Fruit fly (Drosophila melanogaster) whole organism, adult: ENCODE measurements around the gene Jarid2.

Source experiments
- CG11617 ChIP-seq: fragments of 200-800 bp; sonication (Bioruptor generic); optimal IDR thresholded peaks from 2 replicates; lab custom pipeline; 2017; ENCODE audit warnings: mild to moderate bottlenecking, missing biosample characterization, missing genetic modification reagents, missing genetic modification characterization
- CG12768 ChIP-seq: fragments of 200-800 bp; sonication (Bioruptor generic); optimal IDR thresholded peaks from 2 replicates; lab custom pipeline; 2017; ENCODE audit warnings: missing biosample characterization, missing genetic modification characterization, mild to moderate bottlenecking, moderate library complexity, missing genetic modification reagents
- CG14711 ChIP-seq: fragments of 200-800 bp; sonication (Bioruptor generic); optimal IDR thresholded peaks from 2 replicates; lab custom pipeline; 2018; ENCODE audit warnings: missing biosample characterization, mild to moderate bottlenecking, missing genetic modification characterization, moderate library complexity
- CG1620 ChIP-seq: fragments of 200-800 bp; sonication (Bioruptor generic); optimal IDR thresholded peaks from 2 replicates; lab custom pipeline; 2016; ENCODE audit warnings: missing biosample characterization, missing genetic modification characterization
- CG33017 ChIP-seq: fragments of 200-800 bp; sonication (Bioruptor generic); optimal IDR thresholded peaks from 2 replicates; lab custom pipeline; 2018; ENCODE audit warnings: missing biosample characterization, mild to moderate bottlenecking, missing genetic modification characterization, moderate library complexity
- CG5204 ChIP-seq: fragments of 200-800 bp; sonication (Bioruptor generic); optimal IDR thresholded peaks from 2 replicates; lab custom pipeline; 2016; ENCODE audit warnings: missing biosample characterization, missing genetic modification characterization
- CG7045 ChIP-seq: fragments of 200-800 bp; sonication (Bioruptor generic); optimal IDR thresholded peaks from 2 replicates; lab custom pipeline; 2017; ENCODE audit warnings: missing biosample characterization, mild to moderate bottlenecking, missing genetic modification characterization
- CG7101 ChIP-seq: fragments of 200-800 bp; sonication (Bioruptor generic); optimal IDR thresholded peaks from 2 replicates; lab custom pipeline; 2018; ENCODE audit warnings: missing biosample characterization, mild to moderate bottlenecking, missing genetic modification characterization, moderate library complexity
- Clk ChIP-seq: fragments of 200-800 bp; sonication (Bioruptor generic); optimal IDR thresholded peaks from 2 replicates; lab custom pipeline; 2017; ENCODE audit warnings: missing biosample characterization, missing genetic modification characterization
- Crg-1 ChIP-seq: fragments of 200-800 bp; sonication (Bioruptor generic); optimal IDR thresholded peaks from 2 replicates; lab custom pipeline; 2016; ENCODE audit warnings: missing biosample characterization, missing genetic modification characterization
- Hr96 ChIP-seq: fragments of 200-800 bp; sonication (Bioruptor generic); optimal IDR thresholded peaks from 2 replicates; lab custom pipeline; 2016; ENCODE audit warnings: missing biosample characterization, missing genetic modification characterization
- Mnt ChIP-seq: fragments of 200-800 bp; sonication (Bioruptor generic); optimal IDR thresholded peaks from 2 replicates; lab custom pipeline; 2016; ENCODE audit warnings: missing biosample characterization, mild to moderate bottlenecking, missing genetic modification characterization
- bab1 ChIP-seq: fragments of 200-800 bp; sonication (Bioruptor generic); optimal IDR thresholded peaks from 3 replicates; lab custom pipeline; 2019; ENCODE audit warnings: missing biosample characterization, mild to moderate bottlenecking, missing genetic modification characterization, moderate library complexity
- cic ChIP-seq: fragments of 200-800 bp; sonication (Bioruptor generic); optimal IDR thresholded peaks from 2 replicates; lab custom pipeline; 2017; ENCODE audit warnings: missing biosample characterization, mild to moderate bottlenecking, missing genetic modification characterization, moderate library complexity
- cnc ChIP-seq, 2 experiments: fragments of >200 bp; optimal IDR thresholded peaks; 2 replicates each; lab custom pipeline; 2017
- kay ChIP-seq: fragments of 200-800 bp; sonication (Bioruptor generic); peaks from one replicate; lab custom pipeline; 2016; ENCODE audit warnings: missing biosample characterization, missing genetic modification characterization, borderline replicate concordance
- ovo ChIP-seq: fragments of 200-800 bp; sonication (Bioruptor generic); optimal IDR thresholded peaks from 2 replicates; lab custom pipeline; 2016; ENCODE audit warnings: missing biosample characterization, missing genetic modification characterization
- pad ChIP-seq: fragments of 200-800 bp; sonication (Bioruptor generic); optimal IDR thresholded peaks from 3 replicates; lab custom pipeline; 2017; ENCODE audit warnings: missing biosample characterization, missing genetic modification characterization, mild to moderate bottlenecking, moderate library complexity, missing genetic modification reagents
- tj ChIP-seq: fragments of 200-800 bp; sonication (Bioruptor generic); optimal IDR thresholded peaks from 3 replicates; lab custom pipeline; 2017; ENCODE audit warnings: missing biosample characterization, mild to moderate bottlenecking, missing genetic modification characterization, moderate library complexity
- toe ChIP-seq: fragments of 200-800 bp; sonication (Bioruptor generic); optimal IDR thresholded peaks from 2 replicates; lab custom pipeline; 2016; ENCODE audit warnings: missing biosample characterization, missing genetic modification characterization

Jarid2 gene

DNA sequence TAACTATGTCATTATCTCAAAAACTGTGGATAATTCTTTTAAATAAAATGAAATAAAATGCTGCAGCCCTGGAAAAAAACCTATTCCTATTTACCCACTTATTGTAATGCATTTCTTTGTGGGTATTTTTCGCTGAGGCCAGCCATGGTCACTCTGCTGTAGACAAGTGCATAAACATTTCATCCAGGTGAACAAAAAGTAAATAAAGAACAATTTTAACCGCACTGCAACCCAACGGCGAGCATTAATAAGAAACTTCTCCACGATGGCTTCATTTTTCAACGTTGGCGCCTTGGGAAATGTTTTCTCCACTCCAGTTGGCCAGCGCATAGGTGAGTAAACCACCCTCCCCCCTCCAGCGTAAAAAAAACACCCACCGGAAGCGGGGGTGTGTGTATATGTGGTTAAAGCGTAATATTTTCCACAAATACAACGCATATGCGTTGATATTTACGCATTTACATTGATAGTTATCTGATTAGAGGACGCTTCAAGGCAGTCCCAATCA, 30.1 kb upstream of the Jarid2 start, which contains the start of gene CG3529:
CG3529 (plus strand) TSS at position 134 of the 508 bp plus-strand sequence.
- TF ChIP-seq kay (no peak), CG14711 (tag; lab: Kevin White, UChicago) (peak; percentile 45), CG33017 (tag; lab: Kevin White, UChicago) (peak; percentile 29), Clk (GFP tag; lab: Kevin White, UChicago) (no peak), Mnt (peak; percentile 51), CG7101 (tag; lab: Kevin White, UChicago) (peak; percentile 30), tj (no peak), CG5204 (GFP tag; lab: Kevin White, UChicago) (no peak), pad (peak; percentile 35), cnc (optimal IDR thresholded peaks at IDR 0.05; lab: Kevin White, UChicago) (no peak), CG1620 (no peak), toe (GFP tag; lab: Kevin White, UChicago) (peak; percentile 57), Hr96 (GFP tag; lab: Kevin White, UChicago) (peak; percentile 43), cic (GFP tag; lab: Kevin White, UChicago) (peak; percentile 36), CG11617 (GFP tag; lab: Kevin White, UChicago) (peak; percentile 42), CG7045 (no peak), bab1 (GFP tag; lab: Kevin White, UChicago) (peak; percentile 42), Crg-1 (GFP tag; lab: Kevin White, UChicago) (peak; percentile 34), ovo (GFP tag; lab: Kevin White, UChicago) (peak; percentile 31), CG12768 (GFP tag; lab: Kevin White, UChicago) (peak; percentile 37)

DNA sequence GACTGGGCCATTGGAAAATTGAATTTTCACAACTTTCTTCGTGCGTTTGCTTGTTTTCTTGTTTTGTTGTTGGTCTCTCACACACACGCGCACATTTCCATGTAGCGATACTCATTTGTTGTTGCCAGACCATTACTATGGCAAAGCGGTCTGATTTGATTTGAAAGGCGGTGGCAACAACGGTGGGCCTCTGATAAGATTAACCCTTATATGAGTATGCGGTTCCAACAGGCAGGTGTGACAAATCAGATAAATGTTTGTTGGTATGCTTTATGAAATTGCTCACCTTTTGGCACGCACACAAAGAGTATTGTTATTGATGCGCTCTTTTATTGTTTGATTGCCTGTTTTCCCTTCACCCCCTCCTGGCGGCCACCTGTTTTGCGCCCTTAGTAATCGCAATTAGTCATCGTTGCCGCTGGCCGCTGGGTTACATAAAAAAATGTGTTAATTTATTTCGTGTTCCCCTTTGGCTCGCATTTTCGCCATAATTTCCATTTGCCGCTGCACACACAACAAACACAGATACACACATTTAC, 29.5 kb upstream of the Jarid2 start:
- TF ChIP-seq CG11617 (GFP tag; lab: Kevin White, UChicago) (no peak), CG33017 (tag; lab: Kevin White, UChicago) (peak; percentile 55), CG7045 (no peak), cic (GFP tag; lab: Kevin White, UChicago) (peak; percentile 59), tj (peak; percentile 55), Mnt (peak; percentile 12), kay (peak; percentile 99), CG14711 (tag; lab: Kevin White, UChicago) (peak; percentile 84)

DNA sequence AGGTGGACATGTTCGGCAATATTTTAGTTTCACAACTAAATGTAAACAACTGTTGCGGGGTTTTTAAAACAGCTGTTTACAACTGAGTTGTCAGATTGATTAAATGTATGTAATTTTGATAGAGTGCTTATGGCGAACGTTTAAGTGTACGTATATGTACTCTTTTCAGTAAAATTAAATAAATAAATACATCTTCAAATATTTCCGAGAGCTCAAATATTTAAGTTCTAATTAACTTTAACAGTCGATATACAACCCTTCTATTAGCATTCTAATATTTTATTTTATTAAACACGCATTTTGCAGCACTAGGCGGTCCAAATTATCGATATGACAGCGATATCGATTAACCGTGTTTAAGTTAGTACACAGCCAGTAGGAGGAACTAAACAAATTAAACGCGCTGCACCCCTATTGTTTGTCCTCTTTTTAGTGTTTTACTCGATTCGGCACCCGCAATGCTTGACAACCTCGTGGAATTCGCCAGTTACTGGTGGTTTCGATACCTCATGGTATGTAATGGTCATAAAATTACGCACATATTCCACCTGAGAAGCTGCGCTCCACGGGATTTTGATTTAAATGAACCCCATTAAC, 25.2 kb upstream of the Jarid2 start, which contains the start of the genes CG3448 and ghi:
CG3448 (minus strand) TSS at position 51 of the 597 bp plus-strand sequence.
ghi (plus strand) TSS at position 355 of the 597 bp plus-strand sequence.
- TF ChIP-seq CG33017 (tag; lab: Kevin White, UChicago): peak; percentile 68
- TF ChIP-seq CG7101 (tag; lab: Kevin White, UChicago): peak; percentile 86
- TF ChIP-seq Crg-1 (GFP tag; lab: Kevin White, UChicago): peak; percentile 44
- TF ChIP-seq pad: peak; percentile 69
- peak; percentile 84 for TF ChIP-seq bab1 (GFP tag; lab: Kevin White, UChicago)
- TF ChIP-seq CG7045: peak; percentile 75
- peak; percentile 87 for TF ChIP-seq CG12768 (GFP tag; lab: Kevin White, UChicago)
- TF ChIP-seq ovo (GFP tag; lab: Kevin White, UChicago): no peak
- TF ChIP-seq toe (GFP tag; lab: Kevin White, UChicago): peak; percentile 84
- peak; percentile 63 for TF ChIP-seq cic (GFP tag; lab: Kevin White, UChicago)
- TF ChIP-seq kay: no peak
- peak; percentile 72 for TF ChIP-seq CG1620
- no peak for TF ChIP-seq Hr96 (GFP tag; lab: Kevin White, UChicago)
- peak; percentile 71 for TF ChIP-seq CG11617 (GFP tag; lab: Kevin White, UChicago)
- peak; percentile 77 for TF ChIP-seq Mnt
- no peak for TF ChIP-seq cnc (optimal IDR thresholded peaks at IDR 0.05; lab: Kevin White, UChicago)
- peak; percentile 99 for TF ChIP-seq CG14711 (tag; lab: Kevin White, UChicago)
- no peak for TF ChIP-seq CG5204 (GFP tag; lab: Kevin White, UChicago)
- peak; percentile 32 for TF ChIP-seq Clk (GFP tag; lab: Kevin White, UChicago)
- peak; percentile 12 for TF ChIP-seq tj

DNA sequence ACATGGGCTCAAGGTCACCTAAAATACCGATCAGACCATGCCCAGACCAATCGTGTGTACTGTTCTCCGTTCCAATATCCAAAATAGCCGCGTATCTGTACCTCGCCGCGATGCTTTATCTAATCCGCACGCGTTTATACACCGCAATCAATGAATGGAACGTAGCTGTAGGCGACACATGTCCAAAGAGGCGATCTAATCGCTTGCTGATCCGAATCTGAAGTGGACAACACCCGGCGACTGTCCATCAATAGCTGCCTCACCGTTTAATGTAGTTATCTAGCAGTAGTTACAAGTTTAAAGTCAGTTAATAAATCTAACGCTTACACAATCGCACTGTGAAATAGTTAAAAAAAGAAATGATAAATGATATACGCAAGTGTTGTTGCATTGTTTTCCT, 24.4 kb upstream of the Jarid2 start:
- TF ChIP-seq CG5204 (GFP tag; lab: Kevin White, UChicago): no peak
- TF ChIP-seq cic (GFP tag; lab: Kevin White, UChicago): peak; percentile 92
- TF ChIP-seq CG12768 (GFP tag; lab: Kevin White, UChicago): peak; percentile 9
- no peak for TF ChIP-seq Crg-1 (GFP tag; lab: Kevin White, UChicago)

DNA sequence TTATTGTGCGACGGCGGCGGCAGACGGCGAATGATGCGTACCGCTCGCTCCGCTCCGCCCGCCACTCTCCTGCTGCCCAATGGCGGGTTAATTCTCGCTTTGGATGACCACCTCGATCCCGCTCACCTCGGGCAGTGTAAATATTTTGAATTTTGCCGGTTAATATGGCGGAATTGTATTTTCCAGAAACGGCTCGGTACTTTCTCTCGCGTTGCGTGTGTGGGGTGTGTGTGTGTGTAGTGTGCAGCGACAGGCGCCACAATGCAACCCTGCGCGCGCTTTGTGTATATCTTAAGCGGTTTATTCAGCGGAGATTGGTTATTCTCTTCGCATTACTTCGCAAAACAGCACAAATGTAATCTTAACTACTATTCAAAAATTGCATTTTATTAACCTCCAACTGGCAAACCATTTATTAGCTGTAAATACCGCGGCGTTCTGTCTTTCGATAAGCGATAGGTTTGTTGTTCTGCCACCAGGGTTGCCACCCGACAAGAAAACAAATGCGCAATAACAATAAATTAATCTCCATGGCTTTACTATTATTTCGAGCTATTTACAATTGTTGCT, 20.9 kb upstream of the Jarid2 start, which contains the start of the genes phol and CG3552:
phol (minus strand) TSS at position 463 of the 570 bp plus-strand sequence.
CG3552 (plus strand) TSS at position 500 of the 570 bp plus-strand sequence.
- TF ChIP-seq ovo (GFP tag; lab: Kevin White, UChicago) (no peak), CG1620 (no peak), Hr96 (GFP tag; lab: Kevin White, UChicago) (no peak), bab1 (GFP tag; lab: Kevin White, UChicago) (peak; percentile 0), CG5204 (GFP tag; lab: Kevin White, UChicago) (no peak), pad (peak; percentile 8), Clk (GFP tag; lab: Kevin White, UChicago) (no peak), CG33017 (tag; lab: Kevin White, UChicago) (no peak), CG11617 (GFP tag; lab: Kevin White, UChicago) (peak; percentile 56), kay (no peak), cnc (optimal IDR thresholded peaks at IDR 0.05; lab: Kevin White, UChicago) (no peak), toe (GFP tag; lab: Kevin White, UChicago) (peak; percentile 33), CG12768 (GFP tag; lab: Kevin White, UChicago) (no peak), Mnt (peak; percentile 6), tj (peak; percentile 26), Crg-1 (GFP tag; lab: Kevin White, UChicago) (no peak), cic (GFP tag; lab: Kevin White, UChicago) (no peak), CG7101 (tag; lab: Kevin White, UChicago) (no peak), CG14711 (tag; lab: Kevin White, UChicago) (peak; percentile 90), CG7045 (no peak)
